Worm (Caenorhabditis elegans): ENCODE data around the gene F26C11.4.

The F26C11.4 gene

ce11 chrII:9931476-9931875 is 15.4 kb upstream of the F26C11.4 start, which contains the start of gene pho-11:
Gene pho-11 (plus strand): TSS chrII:9931849.
- no peak for TF ChIP-seq unc-39 (tag; optimal IDR thresholded peaks at IDR 0.05)
- no peak for TF ChIP-seq sma-3 (GFP tag; optimal IDR thresholded peaks at IDR 0.05)
- no peak for TF ChIP-seq ztf-11 (tag; optimal IDR thresholded peaks at IDR 0.05)
- TF ChIP-seq sem-4 (tag; optimal IDR thresholded peaks at IDR 0.05) = no peak
- TF ChIP-seq blmp-1 (tag; optimal IDR thresholded peaks at IDR 0.05; ENCODE audit: insufficient read depth) = no peak
- no peak for TF ChIP-seq lin-13 (GFP tag; optimal IDR thresholded peaks at IDR 0.05)
- no peak for TF ChIP-seq skn-1 (tag; optimal IDR thresholded peaks at IDR 0.05)
- no peak for TF ChIP-seq nhr-21 (tag; optimal IDR thresholded peaks at IDR 0.05)

DNA sequence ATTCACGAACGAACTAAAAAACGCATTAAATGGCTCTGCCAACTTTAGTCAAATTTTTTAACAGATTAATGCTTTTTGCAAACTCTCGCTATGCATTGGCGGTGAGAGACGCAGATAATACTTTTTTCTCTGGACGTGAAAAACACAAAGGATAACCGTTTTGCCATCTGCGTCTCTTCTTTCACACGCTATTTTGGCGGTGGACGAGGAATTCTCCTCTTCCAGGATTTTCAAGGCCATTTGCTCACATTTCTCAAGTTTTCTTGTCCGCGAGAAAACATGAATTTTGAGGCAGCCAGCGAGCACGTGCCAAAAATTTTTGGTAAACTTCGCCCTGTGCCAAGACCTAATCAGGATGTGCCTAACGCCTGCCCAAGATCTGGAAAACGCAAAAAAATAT is 14.9 kb upstream of the F26C11.4 start:
- TF ChIP-seq sma-3 (GFP tag; optimal IDR thresholded peaks at IDR 0.05) = no peak
- no peak for TF ChIP-seq mdl-1 (tag; optimal IDR thresholded peaks at IDR 0.05)
- no peak for TF ChIP-seq sem-4 (tag; optimal IDR thresholded peaks at IDR 0.05)
- TF ChIP-seq nhr-10 (tag; optimal IDR thresholded peaks at IDR 0.05) = no peak
- TF ChIP-seq nhr-129 (tag; optimal IDR thresholded peaks at IDR 0.05) = peak; percentile 43
- no peak for TF ChIP-seq mbf-1 (tag; optimal IDR thresholded peaks at IDR 0.05)
- TF ChIP-seq gmeb-1 (tag; optimal IDR thresholded peaks at IDR 0.05) = peak; percentile 15
- TF ChIP-seq elt-1 (tag; optimal IDR thresholded peaks at IDR 0.05) = no peak
- no peak for TF ChIP-seq ztf-1 (GFP tag; conservative IDR thresholded peaks at IDR 0.05)
- no peak for TF ChIP-seq alr-1 (tag; optimal IDR thresholded peaks at IDR 0.05)
- TF ChIP-seq sma-9 (GFP tag; optimal IDR thresholded peaks at IDR 0.05) = peak; percentile 48
- TF ChIP-seq sma-9 (tag; optimal IDR thresholded peaks at IDR 0.05) = no peak
- no peak for TF ChIP-seq fos-1 (tag; optimal IDR thresholded peaks at IDR 0.05)
- no peak for TF ChIP-seq nhr-237 (tag; optimal IDR thresholded peaks at IDR 0.05)
- TF ChIP-seq mab-5 (tag; optimal IDR thresholded peaks at IDR 0.05) = no peak
- peak in 1 of 2 experiments; percentile 52 for TF ChIP-seq lsy-2 (tag; optimal IDR thresholded peaks at IDR 0.05)
- peak; percentile 48 for TF ChIP-seq unc-55 (GFP tag; optimal IDR thresholded peaks at IDR 0.05)
- TF ChIP-seq C34F6.9 (tag; optimal IDR thresholded peaks at IDR 0.05) = peak; percentile 52
- no peak for TF ChIP-seq Y55F3AM.14 (GFP tag; optimal IDR thresholded peaks at IDR 0.05)
- no peak for TF ChIP-seq lin-39 (tag; optimal IDR thresholded peaks at IDR 0.05)
- no peak for TF ChIP-seq nhr-6 (tag; optimal IDR thresholded peaks at IDR 0.05)
- peak; percentile 15 for TF ChIP-seq F13H6.1 (tag; optimal IDR thresholded peaks at IDR 0.05)

ce11 chrII:9928470-9928869 is 12.4 kb upstream of the F26C11.4 start:
- no peak for TF ChIP-seq ztf-11 (tag; optimal IDR thresholded peaks at IDR 0.05)
- no peak for TF ChIP-seq lin-13 (GFP tag; optimal IDR thresholded peaks at IDR 0.05)
- TF ChIP-seq peb-1 (tag; optimal IDR thresholded peaks at IDR 0.05) = no peak

DNA sequence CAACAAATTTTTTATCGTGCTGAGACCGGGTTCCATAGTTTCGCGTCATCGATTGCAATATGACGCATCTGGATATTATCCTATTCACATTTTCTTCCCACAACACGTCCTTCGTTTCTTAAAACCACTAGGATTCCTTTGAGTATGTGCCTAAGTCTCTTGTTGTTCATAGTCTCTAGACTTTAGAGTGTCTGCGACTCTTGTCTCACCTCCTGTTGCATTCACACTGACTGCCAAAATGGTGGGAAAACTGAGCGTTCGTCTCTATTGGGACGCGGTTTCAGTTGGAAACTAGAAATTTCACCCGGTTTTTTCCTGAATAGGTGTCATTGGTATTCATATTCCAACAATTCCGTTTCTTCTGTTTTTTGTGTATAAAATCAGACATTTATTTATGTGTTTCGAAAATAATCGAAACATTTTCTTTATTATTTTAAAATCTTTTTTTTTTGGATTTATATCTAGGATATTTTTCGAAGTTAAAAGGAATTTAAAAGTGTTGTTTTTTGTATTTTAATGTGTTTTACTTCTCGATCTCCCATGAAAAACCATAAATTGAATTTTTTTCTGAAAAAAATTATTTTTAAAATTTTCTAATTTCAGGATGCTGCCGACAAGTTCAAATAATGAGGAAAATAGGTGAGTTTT is 5.7 kb upstream of the F26C11.4 start, which contains the start of gene C05C10.2:
Gene C05C10.2, plus strand, starts transcription at position 598 of the 648 bp plus-strand sequence.
- TF ChIP-seq nhr-129 (tag; optimal IDR thresholded peaks at IDR 0.05) (peak; percentile 4), C34F6.9 (tag; optimal IDR thresholded peaks at IDR 0.05) (peak; percentile 46), ama-1 (optimal IDR thresholded peaks at IDR 0.05) (no peak)

ce11 chrII:9920468-9920867 is 4.4 kb upstream of the F26C11.4 start, which contains the start of gene pho-10:
Gene pho-10 (minus strand): TSS chrII:9920568.
- TF ChIP-seq mab-5 (tag; optimal IDR thresholded peaks at IDR 0.05) = no peak

DNA sequence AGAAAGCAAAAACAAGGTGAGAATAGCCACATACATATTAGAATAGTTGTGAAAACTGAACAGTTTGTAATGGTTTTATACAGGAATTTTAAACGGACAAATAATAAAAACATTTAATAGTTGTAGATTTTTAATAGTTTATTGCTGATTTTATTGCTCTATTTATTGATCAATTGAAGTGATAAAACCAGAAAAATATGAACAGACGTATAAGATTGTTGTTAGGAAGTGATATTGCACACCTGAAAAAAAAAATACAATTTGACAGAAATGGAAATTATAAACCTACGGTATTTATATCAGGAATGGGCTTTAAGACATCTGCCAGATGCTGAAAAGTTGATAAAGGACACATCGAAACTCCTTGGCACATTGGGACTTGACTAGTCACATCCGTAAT is 1.8 kb upstream of the F26C11.4 start, which contains the start of gene C05C10.8:
Gene C05C10.8, minus strand, starts transcription at position 101 of the 400 bp plus-strand sequence.
- TF ChIP-seq fos-1 (tag; optimal IDR thresholded peaks at IDR 0.05) (no peak), nhr-6 (tag; optimal IDR thresholded peaks at IDR 0.05) (no peak), ceh-82 (tag; optimal IDR thresholded peaks at IDR 0.05) (no peak), elt-3 (tag; optimal IDR thresholded peaks at IDR 0.05) (no peak), mab-5 (tag; optimal IDR thresholded peaks at IDR 0.05) (no peak), unc-55 (GFP tag; optimal IDR thresholded peaks at IDR 0.05) (no peak)

Measured in whole organism, L2 larva.